Worm (Caenorhabditis elegans) whole organism, L4/young adult: ENCODE measurements around the gene F25B5.3.

ENCODE experiments used
- dao-5 ChIP-seq: sonication (generic microtip); optimal IDR thresholded peaks from 2 replicates; lab custom pipeline; 2016; ENCODE audit warnings: missing genotype, missing genetic modification characterization, moderate library complexity, missing compliant biosample characterization
- him-1 ChIP-seq: sonication (generic microtip); optimal IDR thresholded peaks from 2 replicates; lab custom pipeline; 2016; ENCODE audit warnings: missing genotype, missing genetic modification reagents, missing genetic modification characterization, missing compliant biosample characterization

DNA sequence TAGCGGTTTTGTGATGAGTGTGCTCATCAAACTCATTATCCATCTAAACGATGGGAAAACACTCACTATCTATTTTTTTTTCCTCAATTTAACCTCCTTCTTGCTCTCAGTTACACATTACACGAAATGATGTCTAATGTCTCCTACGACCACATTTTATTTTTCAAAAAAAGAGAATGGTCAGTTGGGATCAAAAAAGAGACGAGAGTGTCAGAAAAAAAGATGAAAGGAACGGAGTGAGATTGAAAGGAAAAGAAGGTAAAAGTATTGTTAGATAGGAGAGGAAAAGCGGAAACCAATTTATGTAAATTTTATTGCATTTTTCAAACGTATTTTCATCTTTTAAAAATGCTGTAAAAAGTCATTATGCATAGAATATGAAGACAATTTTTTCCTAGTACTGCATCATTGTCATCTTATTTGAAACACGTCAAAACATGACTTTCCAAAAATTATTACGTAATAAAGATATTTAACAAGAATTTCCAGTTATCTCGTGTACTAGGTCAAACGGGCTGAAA is 14.5 kb upstream of the F25B5.3 start:
- TF ChIP-seq dao-5 (tag; lab: Kevin White, UChicago), result no peak
- no peak for TF ChIP-seq him-1 (tag; lab: Kevin White, UChicago)
